Worm (Caenorhabditis elegans): ENCODE measurements around the gene F56D6.18.

The F56D6.18 gene

ce11 chrIV:3906393-3906792, 5.4 kb downstream of the F56D6.18 start, which contains the start of gene F56D6.11:
F56D6.11 (minus strand) TSS chrIV:3906493.
- TF ChIP-seq ztf-29 (GFP tag; IDR thresholded peaks at IDR 0.05) (no peak), ref-1 (GFP tag; conservative IDR thresholded peaks at IDR 0.05) (no peak), med-1 (GFP tag; optimal IDR thresholded peaks at IDR 0.05; ENCODE audit: insufficient read depth) (no peak), T22C8.4 (GFP tag; IDR thresholded peaks at IDR 0.05) (no peak), tab-1 (GFP tag; IDR thresholded peaks at IDR 0.05) (no peak), flt-1 (GFP tag; IDR thresholded peaks at IDR 0.05) (no peak), ztf-23 (GFP tag; IDR thresholded peaks at IDR 0.05) (no peak), cog-1 (tag; optimal IDR thresholded peaks at IDR 0.05) (no peak), klf-2 (GFP tag; conservative IDR thresholded peaks at IDR 0.05) (no peak)

DNA sequence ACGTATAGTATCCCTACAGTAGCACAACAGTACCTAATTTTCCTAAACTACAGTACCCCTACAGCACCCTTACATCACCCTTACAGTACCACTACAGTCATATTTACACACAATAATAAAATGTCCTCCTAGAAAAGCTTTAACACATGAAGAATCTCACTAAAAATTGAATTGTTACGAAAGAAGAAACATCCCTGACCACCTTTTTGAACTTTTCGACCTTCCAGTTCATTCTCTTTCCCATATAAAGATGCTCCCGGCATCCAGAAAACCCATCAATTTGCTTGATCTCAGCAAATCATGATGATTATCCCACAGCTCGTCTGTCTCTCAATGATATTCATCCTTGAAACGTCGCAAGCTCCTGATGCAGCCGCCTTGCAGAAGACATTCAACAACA, 7.1 kb downstream of the F56D6.18 start, which contains the start of gene F56D6.21:
Gene F56D6.21 (plus strand): TSS at position 301 of the 400 bp plus-strand sequence.
- TF ChIP-seq med-1 (GFP tag; optimal IDR thresholded peaks at IDR 0.05; ENCODE audit: insufficient read depth), result no peak
- no peak for TF ChIP-seq ztf-23 (GFP tag; IDR thresholded peaks at IDR 0.05)
- TF ChIP-seq flt-1 (GFP tag; IDR thresholded peaks at IDR 0.05), result no peak
- no peak for TF ChIP-seq ref-1 (GFP tag; conservative IDR thresholded peaks at IDR 0.05)
- TF ChIP-seq tab-1 (GFP tag; IDR thresholded peaks at IDR 0.05), result no peak
- no peak for TF ChIP-seq klf-2 (GFP tag; conservative IDR thresholded peaks at IDR 0.05)
- no peak for TF ChIP-seq cog-1 (tag; optimal IDR thresholded peaks at IDR 0.05)
- TF ChIP-seq ztf-29 (GFP tag; IDR thresholded peaks at IDR 0.05), result no peak
- TF ChIP-seq T22C8.4 (GFP tag; IDR thresholded peaks at IDR 0.05), result no peak

DNA sequence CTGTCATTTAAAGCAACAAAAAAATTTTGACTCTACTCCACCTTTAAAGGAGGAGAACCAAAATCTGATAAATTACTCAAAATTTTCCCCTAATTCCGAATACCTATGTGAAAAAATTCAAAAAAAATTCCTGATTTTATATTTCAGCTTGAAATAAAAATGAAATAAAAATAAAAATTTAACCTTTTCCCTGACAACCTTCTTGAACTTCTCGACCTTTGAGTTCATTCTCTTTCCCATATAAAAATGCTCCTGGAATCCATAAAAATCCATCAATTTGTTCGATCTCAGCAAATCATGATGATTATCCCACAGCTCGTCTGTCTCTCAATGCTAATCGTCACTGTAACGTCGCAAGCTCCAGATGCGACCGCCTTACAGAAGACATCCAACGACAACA, 8.8 kb downstream of the F56D6.18 start, which contains the start of gene F56D6.6:
Gene F56D6.6 (plus strand): TSS at position 301 of the 400 bp plus-strand sequence.
- no peak for TF ChIP-seq T22C8.4 (GFP tag; IDR thresholded peaks at IDR 0.05)
- TF ChIP-seq flt-1 (GFP tag; IDR thresholded peaks at IDR 0.05), result no peak
- no peak for TF ChIP-seq ref-1 (GFP tag; conservative IDR thresholded peaks at IDR 0.05)
- no peak for TF ChIP-seq ztf-29 (GFP tag; IDR thresholded peaks at IDR 0.05)
- TF ChIP-seq ztf-23 (GFP tag; IDR thresholded peaks at IDR 0.05), result no peak
- TF ChIP-seq tab-1 (GFP tag; IDR thresholded peaks at IDR 0.05), result no peak
- no peak for TF ChIP-seq klf-2 (GFP tag; conservative IDR thresholded peaks at IDR 0.05)
- no peak for TF ChIP-seq cog-1 (tag; optimal IDR thresholded peaks at IDR 0.05)

ce11 chrIV:3899719-3900554, 11.8 kb downstream of the F56D6.18 start, which contains the start of gene srz-62:
srz-62 (plus strand) TSS chrIV:3900504.
- TF ChIP-seq med-1 (GFP tag; optimal IDR thresholded peaks at IDR 0.05; ENCODE audit: insufficient read depth) (no peak), ref-1 (GFP tag; conservative IDR thresholded peaks at IDR 0.05) (no peak), cog-1 (tag; optimal IDR thresholded peaks at IDR 0.05) (no peak), klf-2 (GFP tag; conservative IDR thresholded peaks at IDR 0.05) (no peak), T22C8.4 (GFP tag; IDR thresholded peaks at IDR 0.05) (no peak), tab-1 (GFP tag; IDR thresholded peaks at IDR 0.05) (no peak), flt-1 (GFP tag; IDR thresholded peaks at IDR 0.05) (no peak), ztf-23 (GFP tag; IDR thresholded peaks at IDR 0.05) (no peak), ztf-29 (GFP tag; IDR thresholded peaks at IDR 0.05) (no peak)

- TF ChIP-seq cog-1 (tag; optimal IDR thresholded peaks at IDR 0.05) (no peak), flt-1 (GFP tag; IDR thresholded peaks at IDR 0.05) (no peak), tab-1 (GFP tag; IDR thresholded peaks at IDR 0.05) (no peak), T22C8.4 (GFP tag; IDR thresholded peaks at IDR 0.05) (no peak), ztf-23 (GFP tag; IDR thresholded peaks at IDR 0.05) (no peak), ref-1 (GFP tag; conservative IDR thresholded peaks at IDR 0.05) (no peak), klf-2 (GFP tag; conservative IDR thresholded peaks at IDR 0.05) (no peak)
Observed at ce11 chrIV:3894770-3895169, 17.0 kb downstream of the F56D6.18 start, which contains the start of gene dct-8. dct-8 (plus strand) TSS chrIV:3895070.

DNA sequence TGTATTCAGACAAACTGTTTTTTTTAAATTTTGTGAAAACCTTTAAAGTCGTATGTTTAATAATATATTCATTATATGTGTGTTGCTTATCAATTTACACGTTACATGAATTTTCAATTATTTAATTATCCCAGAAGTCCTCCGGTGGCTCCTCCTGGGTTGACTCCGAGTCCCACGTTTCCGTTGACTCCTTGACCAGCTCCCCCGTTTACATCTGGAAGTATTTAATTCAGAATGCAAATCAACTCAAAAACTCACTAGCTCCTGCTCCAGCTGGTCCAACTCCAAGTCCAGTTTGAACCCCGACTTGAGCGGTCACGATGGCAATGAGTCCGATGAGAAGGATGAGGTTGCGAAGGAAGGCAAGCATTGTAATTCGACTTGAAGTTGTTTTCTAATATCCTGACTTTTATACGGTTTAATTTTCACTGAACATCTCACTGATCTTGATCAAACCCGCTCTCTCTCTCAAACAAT, 17.7 kb downstream of the F56D6.18 start, which contains the start of gene F56D6.8:
Gene F56D6.8 (minus strand): TSS at position 427 of the 477 bp plus-strand sequence.
- TF ChIP-seq med-1 (GFP tag; optimal IDR thresholded peaks at IDR 0.05; ENCODE audit: insufficient read depth) (no peak), T22C8.4 (GFP tag; IDR thresholded peaks at IDR 0.05) (no peak), cog-1 (tag; optimal IDR thresholded peaks at IDR 0.05) (no peak), flt-1 (GFP tag; IDR thresholded peaks at IDR 0.05) (no peak), ref-1 (GFP tag; conservative IDR thresholded peaks at IDR 0.05) (no peak), tab-1 (GFP tag; IDR thresholded peaks at IDR 0.05) (no peak), ztf-23 (GFP tag; IDR thresholded peaks at IDR 0.05) (no peak), klf-2 (GFP tag; conservative IDR thresholded peaks at IDR 0.05) (no peak), ztf-29 (GFP tag; IDR thresholded peaks at IDR 0.05) (no peak)

DNA sequence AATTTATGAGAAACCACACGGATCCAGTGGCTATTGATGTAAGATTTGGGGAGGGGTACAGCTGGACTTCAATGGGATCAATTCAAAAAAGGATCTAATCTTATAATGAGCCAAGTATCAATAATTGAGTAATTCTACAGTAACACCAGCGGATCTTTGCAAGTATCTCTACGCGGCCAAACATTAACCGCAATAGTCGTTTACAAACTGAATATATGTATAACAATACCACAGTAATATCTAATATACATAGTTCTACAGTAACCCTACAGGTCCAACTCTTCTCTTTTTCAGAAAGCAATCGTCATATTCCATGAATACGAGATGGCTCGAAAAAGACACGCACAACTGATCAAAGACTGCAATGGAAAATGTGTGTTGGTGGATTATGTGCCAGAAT, 19.7 kb downstream of the F56D6.18 start, which contains the start of gene F56D6.9:
Gene F56D6.9 (plus strand): TSS at position 301 of the 400 bp plus-strand sequence.
- no peak for TF ChIP-seq klf-2 (GFP tag; conservative IDR thresholded peaks at IDR 0.05)
- no peak for TF ChIP-seq ref-1 (GFP tag; conservative IDR thresholded peaks at IDR 0.05)
- TF ChIP-seq T22C8.4 (GFP tag; IDR thresholded peaks at IDR 0.05), result no peak
- no peak for TF ChIP-seq flt-1 (GFP tag; IDR thresholded peaks at IDR 0.05)
- TF ChIP-seq tab-1 (GFP tag; IDR thresholded peaks at IDR 0.05), result no peak
- TF ChIP-seq cog-1 (tag; optimal IDR thresholded peaks at IDR 0.05), result no peak
- TF ChIP-seq ztf-23 (GFP tag; IDR thresholded peaks at IDR 0.05), result no peak
- TF ChIP-seq med-1 (GFP tag; optimal IDR thresholded peaks at IDR 0.05; ENCODE audit: insufficient read depth), result no peak
- TF ChIP-seq ztf-29 (GFP tag; IDR thresholded peaks at IDR 0.05), result no peak

DNA sequence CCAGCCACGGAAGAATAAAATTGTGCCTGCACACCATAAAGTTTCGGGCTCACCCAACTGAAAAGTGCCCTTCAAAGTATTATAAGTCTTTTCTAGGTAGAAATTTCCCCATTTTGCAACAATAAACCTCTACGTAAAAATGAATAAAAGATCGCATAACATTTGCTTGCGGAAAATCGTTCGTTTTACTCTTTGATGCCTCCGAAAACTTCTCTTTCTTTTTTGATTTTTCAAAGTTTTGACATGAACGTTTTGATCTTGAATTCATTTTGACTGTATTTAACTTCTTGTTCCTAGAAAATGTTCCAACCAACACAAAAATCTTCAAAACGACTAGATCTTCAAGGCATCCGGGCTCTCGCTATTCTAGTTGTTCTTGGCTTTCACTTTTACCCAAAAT, 22.8 kb downstream of the F56D6.18 start, which contains the start of gene oac-21:
Gene oac-21 (plus strand): TSS at position 301 of the 400 bp plus-strand sequence.
- no peak for TF ChIP-seq klf-2 (GFP tag; conservative IDR thresholded peaks at IDR 0.05)
- no peak for TF ChIP-seq flt-1 (GFP tag; IDR thresholded peaks at IDR 0.05)
- no peak for TF ChIP-seq tab-1 (GFP tag; IDR thresholded peaks at IDR 0.05)
- TF ChIP-seq ref-1 (GFP tag; conservative IDR thresholded peaks at IDR 0.05), result no peak
- TF ChIP-seq T22C8.4 (GFP tag; IDR thresholded peaks at IDR 0.05), result no peak

- TF ChIP-seq ref-1 (GFP tag; conservative IDR thresholded peaks at IDR 0.05) (no peak), cog-1 (tag; optimal IDR thresholded peaks at IDR 0.05) (no peak), T22C8.4 (GFP tag; IDR thresholded peaks at IDR 0.05) (no peak), tab-1 (GFP tag; IDR thresholded peaks at IDR 0.05) (no peak), klf-2 (GFP tag; conservative IDR thresholded peaks at IDR 0.05) (no peak), ztf-23 (GFP tag; IDR thresholded peaks at IDR 0.05) (no peak), ztf-29 (GFP tag; IDR thresholded peaks at IDR 0.05) (no peak), flt-1 (GFP tag; IDR thresholded peaks at IDR 0.05) (no peak), med-1 (GFP tag; optimal IDR thresholded peaks at IDR 0.05; ENCODE audit: insufficient read depth) (no peak)
Observed at ce11 chrIV:3885369-3885768, 26.4 kb downstream of the F56D6.18 start, which contains the start of gene oac-22. oac-22 (plus strand) TSS chrIV:3885669.
